Fruit fly (Drosophila melanogaster) whole organism, embryonic: Measurements from ENCODE around the gene NPF.
A peak's percentile ranks its signal among the peaks of the same experiment; 100 is the strongest.

Experiments used
- Bgb ChIP-seq: fragments of 200-800 bp; sonication (Bioruptor generic); IDR thresholded peaks from 2 replicates; pipeline ENCODE4 v1.3.6; 2022; ENCODE audit warnings: missing biosample characterization, missing genetic modification characterization; ENCODE audit not compliant: partially characterized antibody
- CG12769 ChIP-seq: fragments of 200-800 bp; sonication (Bioruptor generic); optimal IDR thresholded peaks from 2 replicates; lab custom pipeline; 2019; ENCODE audit warnings: missing biosample characterization, mild to moderate bottlenecking, missing genetic modification characterization, moderate library complexity
- CG13287 ChIP-seq: fragments of 200-800 bp; sonication (Bioruptor generic); IDR thresholded peaks from 2 replicates; pipeline ENCODE4 v1.3.6; 2022; ENCODE audit warnings: missing biosample characterization, missing genetic modification characterization; ENCODE audit not compliant: partially characterized antibody
- CG13424 ChIP-seq: fragments of 200-800 bp; sonication (Bioruptor generic); optimal IDR thresholded peaks from 2 replicates; lab custom pipeline; 2019; ENCODE audit warnings: missing biosample characterization, mild to moderate bottlenecking, missing genetic modification characterization, moderate library complexity
- CG13775 ChIP-seq: fragments of 200-800 bp; sonication (Bioruptor generic); optimal IDR thresholded peaks from 3 replicates; lab custom pipeline; 2017; ENCODE audit warnings: missing biosample characterization, mild to moderate bottlenecking, missing genetic modification characterization
- CG14710 ChIP-seq: fragments of 200-800 bp; sonication (Bioruptor generic); optimal IDR thresholded peaks from 3 replicates; lab custom pipeline; 2019; ENCODE audit warnings: missing biosample characterization, mild to moderate bottlenecking, missing genetic modification characterization, moderate library complexity
- CG16815 ChIP-seq: fragments of 200-800 bp; sonication (Bioruptor generic); optimal IDR thresholded peaks from 3 replicates; lab custom pipeline; 2017; ENCODE audit warnings: missing biosample characterization, mild to moderate bottlenecking, missing genetic modification characterization
- CG18011 ChIP-seq: fragments of 200-800 bp; sonication (Bioruptor generic); optimal IDR thresholded peaks from 2 replicates; lab custom pipeline; 2017; ENCODE audit warnings: missing biosample characterization, missing genetic modification characterization, mild to moderate bottlenecking, moderate library complexity, missing genotype
- CG2116 ChIP-seq: fragments of 200-800 bp; sonication (Bioruptor generic); optimal IDR thresholded peaks from 3 replicates; lab custom pipeline; 2018; ENCODE audit warnings: missing biosample characterization, mild to moderate bottlenecking, missing genetic modification characterization
- CG30020 ChIP-seq: fragments of 200-800 bp; optimal IDR thresholded peaks from 2 replicates; lab custom pipeline; 2019; ENCODE audit warnings: missing biosample characterization, mild to moderate bottlenecking, missing genetic modification characterization, moderate library complexity
- CG33557 ChIP-seq: fragments of 200-800 bp; sonication (Bioruptor generic); optimal IDR thresholded peaks from 2 replicates; lab custom pipeline; 2019; ENCODE audit warnings: missing biosample characterization, mild to moderate bottlenecking, missing genetic modification characterization, moderate library complexity
- CG34224 ChIP-seq: fragments of 200-800 bp; sonication (Bioruptor generic); IDR thresholded peaks from 3 replicates; pipeline ENCODE4 v1.3.6; 2022; ENCODE audit warnings: missing biosample characterization, missing genetic modification characterization; ENCODE audit not compliant: partially characterized antibody
- CG34422 ChIP-seq: fragments of 200-800 bp; sonication (Bioruptor generic); IDR thresholded peaks from 3 replicates; pipeline ENCODE4 v1.3.6; 2022; ENCODE audit warnings: missing biosample characterization, missing genetic modification characterization
- CG6689 ChIP-seq: fragments of 200-800 bp; sonication (Bioruptor generic); IDR thresholded peaks from 2 replicates; pipeline ENCODE4 v1.3.6; 2022; ENCODE audit warnings: missing biosample characterization, missing genetic modification characterization
- CG7372 ChIP-seq: fragments of 200-800 bp; sonication (Bioruptor generic); IDR thresholded peaks from 2 replicates; pipeline ENCODE4 v1.3.6; 2022; ENCODE audit warnings: missing biosample characterization, missing genetic modification characterization
- CG7963 ChIP-seq: fragments of 200-800 bp; sonication (Bioruptor generic); IDR thresholded peaks from 3 replicates; pipeline ENCODE4 v1.3.6; 2022; ENCODE audit warnings: missing biosample characterization, missing genetic modification characterization; ENCODE audit not compliant: partially characterized antibody
- Chrac-16 ChIP-seq: fragments of 200-800 bp; sonication (Bioruptor generic); optimal IDR thresholded peaks from 3 replicates; lab custom pipeline; 2016; ENCODE audit warnings: missing biosample characterization, missing genetic modification characterization
- CoRest ChIP-seq: fragments of 200-800 bp; sonication (Bioruptor generic); optimal IDR thresholded peaks from 3 replicates; lab custom pipeline; 2018; ENCODE audit warnings: missing biosample characterization, mild to moderate bottlenecking, missing genetic modification characterization, moderate library complexity
- Deaf1 ChIP-seq: fragments of 200-800 bp; optimal IDR thresholded peaks from 3 replicates; lab custom pipeline; 2019; ENCODE audit warnings: missing biosample characterization, mild to moderate bottlenecking, missing genetic modification characterization, moderate library complexity
- Dll ChIP-seq: fragments of 200-800 bp; sonication (Bioruptor generic); IDR thresholded peaks from 4 replicates; pipeline ENCODE4 v1.3.6; 2022; ENCODE audit warnings: missing biosample characterization, missing genetic modification characterization; ENCODE audit not compliant: partially characterized antibody
- Doc3 ChIP-seq: fragments of 200-800 bp; sonication (Bioruptor generic); IDR thresholded peaks from 3 replicates; pipeline ENCODE4 v1.3.6; 2022; ENCODE audit warnings: missing biosample characterization, missing genetic modification characterization; ENCODE audit not compliant: partially characterized antibody
- Dp ChIP-seq: fragments of 200-800 bp; sonication (Bioruptor generic); optimal IDR thresholded peaks from 2 replicates; lab custom pipeline; 2018; ENCODE audit warnings: missing biosample characterization, mild to moderate bottlenecking, missing genetic modification characterization, moderate library complexity
- Dref ChIP-seq: fragments of 200-800 bp; sonication (Bioruptor generic); IDR thresholded peaks from 2 replicates; pipeline ENCODE4 v1.3.6; 2022; ENCODE audit warnings: missing biosample characterization, missing genetic modification characterization
- Ets97D ChIP-seq: fragments of 200-800 bp; sonication (Bioruptor generic); optimal IDR thresholded peaks from 3 replicates; lab custom pipeline; 2016; ENCODE audit warnings: missing biosample characterization, missing genetic modification characterization
- Hand ChIP-seq: fragments of 200-800 bp; sonication (Bioruptor generic); optimal IDR thresholded peaks from 2 replicates; lab custom pipeline; 2017; ENCODE audit warnings: mild to moderate bottlenecking, missing biosample characterization, missing genetic modification reagents, missing genetic modification characterization
- Hr39 ChIP-seq: fragments of >200 bp; optimal IDR thresholded peaks from 2 replicates; lab custom pipeline; 2017
- Hr51 ChIP-seq, 2 experiments: fragments of 200-800 bp; sonication (Bioruptor generic); optimal IDR thresholded peaks; 2 replicates in 1 of 2; 3 replicates in 1 of 2; lab custom pipeline; 2016 to 2018; ENCODE audit warnings: missing biosample characterization in 2 of 2, missing genetic modification characterization in 2 of 2, mild to moderate bottlenecking in 1 of 2, moderate library complexity in 1 of 2
- Kr ChIP-seq: fragments of 200-800 bp; sonication (Bioruptor generic); optimal IDR thresholded peaks from 2 replicates; lab custom pipeline; 2017; ENCODE audit warnings: missing biosample characterization, mild to moderate bottlenecking, missing genetic modification characterization
- MBD-R2 ChIP-seq: fragments of 200-800 bp; sonication (Bioruptor generic); IDR thresholded peaks from 2 replicates; pipeline ENCODE4 v1.3.6; 2022; ENCODE audit warnings: missing biosample characterization, missing genetic modification characterization
- Myb ChIP-seq: fragments of 200-800 bp; sonication (Bioruptor generic); optimal IDR thresholded peaks from 2 replicates; lab custom pipeline; 2016; ENCODE audit warnings: missing biosample characterization, missing genetic modification characterization
- Nf-YA ChIP-seq: fragments of 200-800 bp; sonication (Bioruptor generic); IDR thresholded peaks from 2 replicates; pipeline ENCODE4 v1.3.6; 2022; ENCODE audit warnings: missing biosample characterization, missing genetic modification characterization
- Nf-YB ChIP-seq: fragments of 200-800 bp; sonication (Bioruptor generic); optimal IDR thresholded peaks from 3 replicates; lab custom pipeline; 2019; ENCODE audit warnings: missing biosample characterization, mild to moderate bottlenecking, missing genetic modification characterization, moderate library complexity
- Nf-YC ChIP-seq: fragments of 200-800 bp; optimal IDR thresholded peaks from 3 replicates; lab custom pipeline; 2019; ENCODE audit warnings: missing biosample characterization, mild to moderate bottlenecking, missing genetic modification characterization, moderate library complexity
- Scr ChIP-seq: fragments of 200-800 bp; sonication (Bioruptor generic); IDR thresholded peaks from 2 replicates; pipeline ENCODE4 v1.3.6; 2022; ENCODE audit warnings: missing biosample characterization, missing genetic modification characterization; ENCODE audit not compliant: partially characterized antibody
- Sry-δ ChIP-seq: fragments of 200-800 bp; sonication (Bioruptor generic); optimal IDR thresholded peaks from 2 replicates; lab custom pipeline; 2016; ENCODE audit warnings: missing biosample characterization, missing genetic modification characterization
- ato ChIP-seq: fragments of 200-800 bp; sonication (Bioruptor generic); IDR thresholded peaks from 2 replicates; pipeline ENCODE4 v1.3.6; 2022; ENCODE audit warnings: missing biosample characterization, missing genetic modification characterization; ENCODE audit not compliant: partially characterized antibody
- bigmax ChIP-seq: fragments of 200-800 bp; sonication (Bioruptor generic); optimal IDR thresholded peaks from 2 replicates; lab custom pipeline; 2018; ENCODE audit warnings: missing biosample characterization, mild to moderate bottlenecking, missing genetic modification characterization
- crp ChIP-seq, 2 experiments: fragments of 200-800 bp; sonication (Bioruptor generic); optimal IDR thresholded peaks; 2 replicates in 1 of 2; 3 replicates in 1 of 2; lab custom pipeline; 2017; ENCODE audit warnings: missing biosample characterization in 2 of 2, missing genetic modification characterization in 2 of 2, mild to moderate bottlenecking in 1 of 2, moderate library complexity in 1 of 2
- disco-r ChIP-seq: fragments of 200-800 bp; sonication (Bioruptor generic); optimal IDR thresholded peaks from 2 replicates; lab custom pipeline; 2016; ENCODE audit warnings: missing biosample characterization, missing genetic modification characterization
- grau ChIP-seq: fragments of 200-800 bp; optimal IDR thresholded peaks from 3 replicates; lab custom pipeline; 2019; ENCODE audit warnings: missing biosample characterization, mild to moderate bottlenecking, missing genetic modification characterization, moderate library complexity
- knrl ChIP-seq: fragments of 200-800 bp; sonication (Bioruptor generic); IDR thresholded peaks from 3 replicates; pipeline ENCODE4 v1.3.6; 2022; ENCODE audit warnings: missing biosample characterization, missing genetic modification characterization; ENCODE audit not compliant: partially characterized antibody
- mirr ChIP-seq: fragments of 200-800 bp; sonication (Bioruptor generic); optimal IDR thresholded peaks from 3 replicates; lab custom pipeline; 2018; ENCODE audit warnings: missing biosample characterization, mild to moderate bottlenecking, missing genetic modification characterization
- nerfin-2 ChIP-seq: fragments of 200-800 bp; sonication (Bioruptor generic); IDR thresholded peaks from 2 replicates; pipeline ENCODE4 v1.3.6; 2022; ENCODE audit warnings: missing biosample characterization, missing genetic modification characterization; ENCODE audit not compliant: partially characterized antibody
- scrt ChIP-seq: fragments of 200-800 bp; sonication (Bioruptor generic); optimal IDR thresholded peaks from 2 replicates; lab custom pipeline; 2018; ENCODE audit warnings: missing biosample characterization, mild to moderate bottlenecking, missing genetic modification characterization, moderate library complexity
- sisA ChIP-seq: fragments of 200-800 bp; sonication (Bioruptor generic); IDR thresholded peaks from 2 replicates; pipeline ENCODE4 v1.3.6; 2022; ENCODE audit warnings: missing biosample characterization, missing genetic modification characterization
- sna ChIP-seq: fragments of 200-800 bp; sonication (Bioruptor generic); IDR thresholded peaks from 2 replicates; pipeline ENCODE4 v1.3.6; 2022; ENCODE audit warnings: missing biosample characterization, missing genetic modification characterization; ENCODE audit not compliant: partially characterized antibody
- so ChIP-seq: fragments of 200-800 bp; sonication (Bioruptor generic); IDR thresholded peaks from 3 replicates; pipeline ENCODE4 v1.3.6; 2022; ENCODE audit warnings: missing biosample characterization, missing genetic modification characterization
- sr ChIP-seq: fragments of 200-800 bp; sonication (Bioruptor generic); IDR thresholded peaks from 3 replicates; pipeline ENCODE4 v1.3.6; 2022; ENCODE audit warnings: missing biosample characterization, missing genetic modification characterization
- tll ChIP-seq, 2 experiments: fragments of 200-800 bp in 1 of 2; fragments of >200 bp in 1 of 2; sonication (Bioruptor generic) in 1 of 2; optimal IDR thresholded peaks; 2 replicates each; lab custom pipeline; 2017 to 2019; ENCODE audit warnings: missing biosample characterization in 2 of 2, missing genetic modification characterization in 2 of 2, mild to moderate bottlenecking in 1 of 2, moderate library complexity in 1 of 2
- unc-4 ChIP-seq: fragments of 200-800 bp; sonication (Bioruptor generic); IDR thresholded peaks from 2 replicates; pipeline ENCODE4 v1.3.6; 2022; ENCODE audit warnings: missing biosample characterization, missing genetic modification characterization; ENCODE audit not compliant: partially characterized antibody

Gene NPF

DNA sequence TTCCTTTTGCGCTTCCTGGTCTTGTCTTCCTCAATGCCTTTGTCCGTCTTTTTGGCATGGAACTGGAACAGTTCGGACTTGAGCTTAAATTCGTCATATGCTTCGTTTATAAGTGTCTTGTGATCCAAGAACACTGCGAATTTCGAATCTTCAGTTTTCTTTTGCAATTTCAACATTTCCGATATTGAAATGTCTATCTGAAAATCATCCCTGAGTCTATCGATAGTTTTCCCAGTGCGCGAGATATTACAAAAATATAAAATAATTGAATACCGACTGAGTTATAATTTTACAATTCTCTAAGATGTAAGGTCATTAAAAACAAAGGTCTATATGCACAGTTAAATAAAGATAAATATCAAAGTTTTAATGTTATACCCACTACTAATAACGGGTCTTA is 41.9 kb downstream of the NPF start, which contains the start of gene Mettl4 (continued):
- peak; percentile 68 for TF ChIP-seq Scr
- TF ChIP-seq nerfin-2 = peak; percentile 28; the same call in 1 of the 2 replicates
- no peak for TF ChIP-seq Hr51 (GFP tag; optimal IDR thresholded peaks at IDR 0.05; lab: Kevin White, UChicago)
- no peak for TF ChIP-seq sisA (GFP tag; lab: Robert Waterston, UW)
- TF ChIP-seq CG30020 (tag; lab: Kevin White, UChicago) = peak; percentile 6
- TF ChIP-seq CG34422 (GFP tag; lab: Robert Waterston, UW) = no peak
- no peak for TF ChIP-seq Chrac-16
- peak; percentile 21 for TF ChIP-seq CG14710 (tag; lab: Kevin White, UChicago)
- TF ChIP-seq mirr = no peak
- TF ChIP-seq Hr39 (lab: Kevin White, UChicago) = no peak
- no peak for TF ChIP-seq CG12769 (tag; lab: Kevin White, UChicago)
- peak; percentile 62 for TF ChIP-seq Sry-δ (GFP tag; lab: Kevin White, UChicago)
- TF ChIP-seq CG2116 (GFP tag; lab: Kevin White, UChicago) = peak; percentile 98
- peak; percentile 47 for TF ChIP-seq sna (GFP tag; lab: Robert Waterston, UW)
- no peak for TF ChIP-seq Nf-YC (tag; lab: Kevin White, UChicago)
- peak in 1 of 2 experiments; percentile 65 for TF ChIP-seq crp (GFP tag; optimal IDR thresholded peaks at IDR 0.05; lab: Kevin White, UChicago)
- TF ChIP-seq CG18011 (GFP tag; lab: Kevin White, UChicago) = no peak
- TF ChIP-seq Dll (GFP tag; lab: Robert Waterston, UW) = peak; percentile 71
- peak; percentile 63; the same call in 2 of the 3 replicates for TF ChIP-seq Doc3 (GFP tag; lab: Robert Waterston, UW)
- peak; percentile 63; the same call in 2 of the 3 replicates for TF ChIP-seq CG7963 (GFP tag; lab: Robert Waterston, UW)
- TF ChIP-seq tll (GFP tag; optimal IDR thresholded peaks at IDR 0.05; lab: Kevin White, UChicago) = no peak
- no peak for TF ChIP-seq grau (tag; lab: Kevin White, UChicago)
- no peak for TF ChIP-seq Nf-YB (GFP tag; lab: Kevin White, UChicago)
- TF ChIP-seq CG16815 (GFP tag; lab: Kevin White, UChicago) = no peak
- TF ChIP-seq Myb (GFP tag; lab: Kevin White, UChicago) = peak; percentile 24
- peak; percentile 62 for TF ChIP-seq MBD-R2 (GFP tag; lab: Robert Waterston, UW)
- TF ChIP-seq Hand (GFP tag; lab: Kevin White, UChicago) = no peak
- TF ChIP-seq CG7372 (GFP tag; lab: Robert Waterston, UW) = no peak
- peak; percentile 82 for TF ChIP-seq CG13287
- peak; percentile 77 for TF ChIP-seq CG34224
- peak; percentile 67 for TF ChIP-seq Bgb (GFP tag; lab: Robert Waterston, UW)
- peak; percentile 53; the same call in 1 of the 2 replicates for TF ChIP-seq ato (GFP tag; lab: Robert Waterston, UW)
- peak; percentile 51; the same call in 2 of the 3 replicates for TF ChIP-seq knrl (GFP tag; lab: Robert Waterston, UW)
- TF ChIP-seq Dref (GFP tag; lab: Robert Waterston, UW) = peak; percentile 83
- peak; percentile 65 for TF ChIP-seq unc-4 (GFP tag; lab: Robert Waterston, UW)
- peak; percentile 1 for TF ChIP-seq CoRest
- no peak for TF ChIP-seq Deaf1
- no peak for TF ChIP-seq scrt (GFP tag; lab: Kevin White, UChicago)

dm6 chr3R:16652091-16652490 is 43.1 kb downstream of the NPF start, which contains the start of gene CG14907:
CG14907 (minus strand) TSS chr3R:16652319.
- no peak for TF ChIP-seq CG6689 (GFP tag; lab: Robert Waterston, UW)
- no peak for TF ChIP-seq disco-r (GFP tag; lab: Kevin White, UChicago)
- TF ChIP-seq so (GFP tag; lab: Robert Waterston, UW) = no peak
- no peak for TF ChIP-seq CG13424 (tag; lab: Kevin White, UChicago)
- TF ChIP-seq Dp (GFP tag; lab: Kevin White, UChicago) = peak; percentile 84
- no peak for TF ChIP-seq CG33557 (GFP tag; lab: Kevin White, UChicago)
- TF ChIP-seq Nf-YA (GFP tag; lab: Robert Waterston, UW) = 0 out of 2 replicates have a peak, but pooled peaks have one; percentile 14
- TF ChIP-seq Ets97D = peak; percentile 18
- TF ChIP-seq mirr = peak; percentile 36
- TF ChIP-seq Dref (GFP tag; lab: Robert Waterston, UW) = peak; percentile 76
- TF ChIP-seq CG13775 = no peak
- no peak for TF ChIP-seq bigmax (GFP tag; lab: Kevin White, UChicago)
- no peak for TF ChIP-seq Kr
- TF ChIP-seq sr = no peak
